Fruit fly (Drosophila melanogaster): ENCODE results near the gene wake.
A peak's percentile ranks its signal among the peaks of the same experiment; 100 is the strongest.

wake gene

dm6 chr3R:22667284-22667958 lies 27.8 kb downstream of the wake start (continued):
- peak; percentile 94 for TF ChIP-seq CG2678 (tag; optimal IDR thresholded peaks at IDR 0.05)
- TF ChIP-seq CG14860 (GFP tag; IDR thresholded peaks at IDR 0.05; ENCODE audit: partially characterized antibody), result no peak
- TF ChIP-seq H2.0 (GFP tag; IDR thresholded peaks at IDR 0.05), result peak; percentile 55
- TF ChIP-seq CG6254 (GFP tag; optimal IDR thresholded peaks at IDR 0.05), result peak; percentile 80
- peak; percentile 66 for TF ChIP-seq CG18476 (GFP tag; optimal IDR thresholded peaks at IDR 0.05)
- peak; percentile 55 for TF ChIP-seq Rx (GFP tag; IDR thresholded peaks at IDR 0.05)
- peak; percentile 83 for TF ChIP-seq Six4 (GFP tag; optimal IDR thresholded peaks at IDR 0.05)
- TF ChIP-seq H15 (GFP tag; IDR thresholded peaks at IDR 0.05), result peak; percentile 69; the same call in 2 of the 3 replicates
- TF ChIP-seq CG11560 (tag; IDR thresholded peaks at IDR 0.05), result no peak
- TF ChIP-seq Ptx1 (GFP tag; IDR thresholded peaks at IDR 0.05), result peak; percentile 73
- TF ChIP-seq MBD-R2 (GFP tag; IDR thresholded peaks at IDR 0.05), result 0 out of 2 replicates have a peak, but pooled peaks have one; percentile 19
- TF ChIP-seq CG12219 (GFP tag; optimal IDR thresholded peaks at IDR 0.05), result peak; percentile 42
- TF ChIP-seq cato (GFP tag; optimal IDR thresholded peaks at IDR 0.05; ENCODE audit: borderline replicate concordance), result peak; percentile 54
- no peak for TF ChIP-seq CG16779 (GFP tag; IDR thresholded peaks at IDR 0.05)
- TF ChIP-seq CG13424 (tag; optimal IDR thresholded peaks at IDR 0.05), result peak; percentile 80
- TF ChIP-seq CG13123 (GFP tag; optimal IDR thresholded peaks at IDR 0.05), result peak; percentile 55
- TF ChIP-seq CG7786 (GFP tag; optimal IDR thresholded peaks at IDR 0.05), result peak; percentile 40
- TF ChIP-seq CG8944 (GFP tag; optimal IDR thresholded peaks at IDR 0.05), result peak; percentile 45
- TF ChIP-seq ara (GFP tag; IDR thresholded peaks at IDR 0.05), result peak; percentile 75; the same call in 1 of the 2 replicates
- TF ChIP-seq dm (GFP tag; optimal IDR thresholded peaks at IDR 0.05), result peak; percentile 35
- peak; percentile 79 for TF ChIP-seq ttk (GFP tag; IDR thresholded peaks at IDR 0.05)
- TF ChIP-seq MESR4 (GFP tag; optimal IDR thresholded peaks at IDR 0.05), result no peak
- TF ChIP-seq NK7.1 (GFP tag; optimal IDR thresholded peaks at IDR 0.05), result no peak
- TF ChIP-seq Atf6 (GFP tag; IDR thresholded peaks at IDR 0.05), result peak; percentile 68; the same call in 1 of the 2 replicates
- TF ChIP-seq abd-A (tag; optimal IDR thresholded peaks at IDR 0.05), result no peak
- no peak for TF ChIP-seq Doc2 (GFP tag; IDR thresholded peaks at IDR 0.05)
- peak; percentile 90 for TF ChIP-seq Ssrp (tag; optimal IDR thresholded peaks at IDR 0.05)
- peak; percentile 36; the same call in 1 of the 2 replicates for TF ChIP-seq E2f2 (GFP tag; IDR thresholded peaks at IDR 0.05)
- TF ChIP-seq CG31365 (tag; optimal IDR thresholded peaks at IDR 0.05), result no peak
- TF ChIP-seq CG6765 (GFP tag; optimal IDR thresholded peaks at IDR 0.05), result peak; percentile 15
- TF ChIP-seq CG34376 (GFP tag; optimal IDR thresholded peaks at IDR 0.05), result no peak
- peak; percentile 73 for TF ChIP-seq PHDP (tag; optimal IDR thresholded peaks at IDR 0.05)
- TF ChIP-seq sob (GFP tag; IDR thresholded peaks at IDR 0.05), result peak; percentile 64
- TF ChIP-seq az2 (GFP tag; optimal IDR thresholded peaks at IDR 0.05), result peak; percentile 79
- TF ChIP-seq CG10979 (tag; optimal IDR thresholded peaks at IDR 0.05), result peak; percentile 97
- no peak for TF ChIP-seq pita (GFP tag; optimal IDR thresholded peaks at IDR 0.05)
- peak; percentile 69 for TF ChIP-seq CG18619 (GFP tag; optimal IDR thresholded peaks at IDR 0.05)
- peak; percentile 68 for TF ChIP-seq CG15269 (tag; optimal IDR thresholded peaks at IDR 0.05)
- peak; percentile 91 for TF ChIP-seq nmo (GFP tag; optimal IDR thresholded peaks at IDR 0.05)
- TF ChIP-seq gsb (GFP tag; IDR thresholded peaks at IDR 0.05), result no peak
- TF ChIP-seq kay (GFP tag; optimal IDR thresholded peaks at IDR 0.05), result peak; percentile 70
- no peak for TF ChIP-seq Neu2 (GFP tag; optimal IDR thresholded peaks at IDR 0.05; ENCODE audit: borderline replicate concordance)
- TF ChIP-seq CG2875 (GFP tag; optimal IDR thresholded peaks at IDR 0.05), result peak; percentile 65
- TF ChIP-seq zf30C (GFP tag; optimal IDR thresholded peaks at IDR 0.05), result peak; percentile 80
- no peak for TF ChIP-seq mirr (GFP tag; optimal IDR thresholded peaks at IDR 0.05)
- TF ChIP-seq CG7357 (GFP tag; IDR thresholded peaks at IDR 0.05), result no peak
- TF ChIP-seq CG4328 (GFP tag; optimal IDR thresholded peaks at IDR 0.05), result peak; percentile 48
- TF ChIP-seq ind (GFP tag; optimal IDR thresholded peaks at IDR 0.05), result peak; percentile 81
- peak; percentile 53 for TF ChIP-seq CG3065 (GFP tag; optimal IDR thresholded peaks at IDR 0.05)
- TF ChIP-seq CG2202 (tag; optimal IDR thresholded peaks at IDR 0.05), result peak; percentile 62
